Worm (Caenorhabditis elegans) whole organism, late embryonic: Measurements from ENCODE around the gene F10C2.3.

Experiments used
- dve-1 ChIP-seq: sonication (generic microtip); optimal IDR thresholded peaks from 2 replicates; lab custom pipeline; 2017; ENCODE audit warnings: antibody characterized with exemption, mild to moderate bottlenecking, missing genetic modification characterization, missing compliant biosample characterization
- fkh-10 ChIP-seq: fragments of 150-350 bp; optimal IDR thresholded peaks from 2 replicates; lab custom pipeline; 2014; ENCODE audit warnings: missing biosample characterization, missing genetic modification reagents, missing genetic modification characterization
- odd-2 ChIP-seq: sonication (generic microtip); optimal IDR thresholded peaks from 2 replicates; lab custom pipeline; 2017; ENCODE audit warnings: antibody characterized with exemption, mild to moderate bottlenecking, missing genetic modification characterization, missing compliant biosample characterization
- pat-9 ChIP-seq: fragments of 200-800 bp; sonication (Bioruptor generic); optimal IDR thresholded peaks from 2 replicates; lab custom pipeline; 2018; ENCODE audit warnings: mild to moderate bottlenecking, missing genetic modification characterization, moderate library complexity, missing compliant biosample characterization

DNA sequence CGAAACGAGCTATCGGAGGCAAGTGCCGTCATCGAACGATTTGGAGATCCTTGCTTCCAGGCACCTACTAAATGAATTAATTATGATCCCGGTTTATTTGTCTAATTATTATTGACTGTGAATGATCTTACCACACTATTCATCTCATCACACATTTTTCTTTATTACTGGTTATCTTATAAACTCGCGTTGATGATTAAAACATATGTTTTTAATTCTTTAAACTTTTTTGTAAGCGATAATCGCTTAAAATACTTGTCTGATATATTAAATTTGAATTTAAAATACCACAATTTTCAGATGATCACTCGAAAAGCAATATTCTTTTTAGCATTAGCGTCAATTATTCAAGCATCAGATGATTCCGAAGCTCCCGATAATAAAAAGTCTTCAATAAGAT is 25.0 kb downstream of the F10C2.3 start, which contains the start of gene F10C2.5:
- TF ChIP-seq pat-9 (no peak), odd-2 (tag; lab: Kevin White, UChicago) (no peak), fkh-10 (GFP tag; lab: Kevin White, UChicago) (no peak), dve-1 (tag; lab: Kevin White, UChicago) (no peak)
